Worm (Caenorhabditis elegans) whole organism, L3 larva: Measurements from ENCODE around the gene pqn-22.

Source experiments
- ZK546.5 ChIP-seq: sonication (generic microtip); optimal IDR thresholded peaks from 2 replicates; lab custom pipeline; 2017; ENCODE audit warnings: missing biosample characterization, missing genetic modification characterization
- fos-1 ChIP-seq: fragments of 150-350 bp; optimal IDR thresholded peaks from 2 replicates; lab custom pipeline; 2014; ENCODE audit warnings: missing biosample characterization, missing genetic modification characterization
- lin-15B ChIP-seq: fragments of 150-350 bp; optimal IDR thresholded peaks from 2 replicates; lab custom pipeline; 2014; ENCODE audit warnings: missing biosample characterization, missing genetic modification characterization
- lin-39 ChIP-seq: fragments of 150-350 bp; optimal IDR thresholded peaks from 2 replicates; lab custom pipeline; 2018; ENCODE audit warnings: missing biosample characterization, missing genetic modification reagents, missing genetic modification characterization
- mdl-1 ChIP-seq: fragments of 150-350 bp; optimal IDR thresholded peaks from 2 replicates; lab custom pipeline; 2014; ENCODE audit warnings: missing biosample characterization, missing genetic modification characterization
- nhr-23 ChIP-seq: fragments of 150-350 bp; optimal IDR thresholded peaks from 2 replicates; lab custom pipeline; 2014; ENCODE audit warnings: missing biosample characterization, missing genetic modification reagents, missing genetic modification characterization
- nhr-237 ChIP-seq: fragments of 150-350 bp; optimal IDR thresholded peaks from 2 replicates; lab custom pipeline; 2014; ENCODE audit warnings: missing biosample characterization, missing genetic modification characterization
- nhr-25 ChIP-seq: sonication (generic microtip); optimal IDR thresholded peaks from 2 replicates; lab custom pipeline; 2017; ENCODE audit warnings: missing biosample characterization, missing genetic modification characterization
- nhr-28 ChIP-seq: fragments of 150-350 bp; optimal IDR thresholded peaks from 2 replicates; lab custom pipeline; 2014; ENCODE audit warnings: missing biosample characterization, missing genetic modification characterization
- nhr-77 ChIP-seq: fragments of 150-350 bp; optimal IDR thresholded peaks from 2 replicates; lab custom pipeline; 2014; ENCODE audit warnings: missing biosample characterization, missing genetic modification characterization
- pha-4 ChIP-seq: fragments of 150-350 bp; optimal IDR thresholded peaks from 2 replicates; lab custom pipeline; 2014; ENCODE audit warnings: missing biosample characterization, missing genetic modification reagents, missing genetic modification characterization
- sea-2 ChIP-seq: fragments of 150-350 bp; sonication (generic microtip); optimal IDR thresholded peaks from 4 replicates; lab custom pipeline; 2014; ENCODE audit warnings: missing biosample characterization, missing genetic modification reagents, missing genetic modification characterization
- snpc-4 ChIP-seq: fragments of 150-350 bp; optimal IDR thresholded peaks from 2 replicates; lab custom pipeline; 2014; ENCODE audit warnings: missing biosample characterization, missing genetic modification characterization

- TF ChIP-seq pha-4 (tag; lab: Kevin White, UChicago) = no peak
- TF ChIP-seq fos-1 (tag; lab: Kevin White, UChicago) = no peak
- no peak for TF ChIP-seq nhr-28 (tag; lab: Kevin White, UChicago)
- no peak for TF ChIP-seq nhr-25 (tag; lab: Kevin White, UChicago)
- no peak for TF ChIP-seq ZK546.5 (tag; lab: Kevin White, UChicago)
- no peak for TF ChIP-seq nhr-237
- no peak for TF ChIP-seq lin-15B (tag; lab: Kevin White, UChicago)
- TF ChIP-seq nhr-23 = no peak
- no peak for TF ChIP-seq nhr-77 (tag; lab: Kevin White, UChicago)
- TF ChIP-seq mdl-1 (tag; lab: Kevin White, UChicago) = no peak
- TF ChIP-seq lin-39 (tag; lab: Kevin White, UChicago) = no peak
- no peak for TF ChIP-seq sea-2 (GFP tag; lab: Kevin White, UChicago)
- TF ChIP-seq snpc-4 (tag; lab: Kevin White, UChicago) = no peak
These were observed 28.6 kb upstream of the pqn-22 start for ce11 chrIV:6062078-6062477.
